Worm (Caenorhabditis elegans) whole organism, late embryonic: ENCODE results near the gene F22B3.10.

Experiments
- K02D7.2 ChIP-seq: sonication (generic microtip); optimal IDR thresholded peaks from 2 replicates; lab custom pipeline; 2017; ENCODE audit warnings: mild to moderate bottlenecking, missing genetic modification characterization, missing compliant biosample characterization
- K09A11.1 ChIP-seq: sonication (generic microtip); optimal IDR thresholded peaks from 2 replicates; lab custom pipeline; 2017; ENCODE audit warnings: antibody characterized with exemption, mild to moderate bottlenecking, missing genetic modification characterization, missing compliant biosample characterization; ENCODE audit not compliant: insufficient read depth
- ceh-22 ChIP-seq: sonication (generic microtip); optimal IDR thresholded peaks from 2 replicates; lab custom pipeline; 2017; ENCODE audit warnings: missing biosample characterization, missing genetic modification characterization
- ceh-30 ChIP-seq: fragments of 150-350 bp; optimal IDR thresholded peaks from 2 replicates; lab custom pipeline; 2014; ENCODE audit warnings: missing biosample characterization, missing genetic modification characterization
- ceh-45 ChIP-seq: fragments of 200-800 bp; sonication (Bioruptor generic); IDR thresholded peaks from 2 replicates; pipeline ENCODE4 v1.3.6; 2022; ENCODE audit warnings: missing genetic modification reagents, missing genetic modification characterization, missing compliant biosample characterization
- ceh-9 ChIP-seq: sonication (generic microtip); optimal IDR thresholded peaks from 2 replicates; lab custom pipeline; 2016; ENCODE audit warnings: mild to moderate bottlenecking, missing genetic modification characterization, inconsistent platforms, missing compliant biosample characterization
- elt-2 ChIP-seq: sonication (generic microtip); optimal IDR thresholded peaks from 2 replicates; lab custom pipeline; 2016; ENCODE audit warnings: missing genetic modification reagents, missing genetic modification characterization, missing compliant biosample characterization
- elt-4 ChIP-seq: sonication (generic microtip); optimal IDR thresholded peaks from 2 replicates; lab custom pipeline; 2016; ENCODE audit warnings: missing genetic modification characterization, missing compliant biosample characterization
- ets-4 ChIP-seq: sonication (generic microtip); optimal IDR thresholded peaks from 2 replicates; lab custom pipeline; 2016; ENCODE audit warnings: missing genetic modification characterization, missing compliant biosample characterization
- fax-1 ChIP-seq: sonication (generic microtip); optimal IDR thresholded peaks from 2 replicates; lab custom pipeline; 2016; ENCODE audit warnings: missing genotype, missing genetic modification characterization, missing compliant biosample characterization
- fkh-10 ChIP-seq: fragments of 150-350 bp; optimal IDR thresholded peaks from 2 replicates; lab custom pipeline; 2014; ENCODE audit warnings: missing biosample characterization, missing genetic modification reagents, missing genetic modification characterization
- fkh-6 ChIP-seq: sonication (generic microtip); optimal IDR thresholded peaks from 2 replicates; lab custom pipeline; 2016; ENCODE audit warnings: missing genetic modification characterization, missing compliant biosample characterization
- hlh-13 ChIP-seq: fragments of 200-800 bp; sonication (Bioruptor generic); optimal IDR thresholded peaks from 2 replicates; lab custom pipeline; 2018; ENCODE audit warnings: mild to moderate bottlenecking, missing genetic modification characterization, missing compliant biosample characterization
- hlh-30 ChIP-seq: sonication (generic microtip); optimal IDR thresholded peaks from 2 replicates; lab custom pipeline; 2017; ENCODE audit warnings: antibody characterized with exemption, missing genetic modification characterization, missing compliant biosample characterization; ENCODE audit not compliant: insufficient read depth
- hlh-6 ChIP-seq: sonication (generic microtip); optimal IDR thresholded peaks from 2 replicates; lab custom pipeline; 2016; ENCODE audit warnings: missing genotype, missing genetic modification characterization, missing compliant biosample characterization
- hlh-8 ChIP-seq: sonication (generic microtip); optimal IDR thresholded peaks from 2 replicates; lab custom pipeline; 2016; ENCODE audit warnings: missing genotype, missing genetic modification characterization, missing compliant biosample characterization
- nfya-1 ChIP-seq: sonication (generic microtip); optimal IDR thresholded peaks from 2 replicates; lab custom pipeline; 2017; ENCODE audit warnings: missing genetic modification characterization, mild to moderate bottlenecking, missing compliant biosample characterization, antibody characterized with exemption, moderate library complexity
- nhr-11 ChIP-seq: fragments of 150-350 bp; optimal IDR thresholded peaks from 2 replicates; lab custom pipeline; 2014; ENCODE audit warnings: missing biosample characterization, missing genetic modification characterization
- odd-2 ChIP-seq: sonication (generic microtip); optimal IDR thresholded peaks from 2 replicates; lab custom pipeline; 2017; ENCODE audit warnings: antibody characterized with exemption, mild to moderate bottlenecking, missing genetic modification characterization, missing compliant biosample characterization
- pax-1 ChIP-seq: fragments of 150-350 bp; optimal IDR thresholded peaks from 2 replicates; lab custom pipeline; 2014; ENCODE audit warnings: missing biosample characterization, missing genetic modification characterization
- pha-2 ChIP-seq: sonication (generic microtip); optimal IDR thresholded peaks from 2 replicates; lab custom pipeline; 2017; ENCODE audit warnings: mild to moderate bottlenecking, missing genetic modification characterization, missing compliant biosample characterization
- ref-2 ChIP-seq: sonication (generic microtip); optimal IDR thresholded peaks from 2 replicates; lab custom pipeline; 2016; ENCODE audit warnings: missing genetic modification characterization, missing compliant biosample characterization
- rnt-1 ChIP-seq: sonication (generic microtip); optimal IDR thresholded peaks from 2 replicates; lab custom pipeline; 2016; ENCODE audit warnings: missing genetic modification characterization, missing compliant biosample characterization
- sdc-2 ChIP-seq: sonication (generic microtip); optimal IDR thresholded peaks from 2 replicates; lab custom pipeline; 2016; ENCODE audit warnings: missing genotype, missing genetic modification characterization, missing compliant biosample characterization
- tbx-7 ChIP-seq: sonication (generic microtip); optimal IDR thresholded peaks from 2 replicates; lab custom pipeline; 2016; ENCODE audit warnings: missing genotype, missing genetic modification characterization, missing compliant biosample characterization
- ttx-3 ChIP-seq: sonication (generic microtip); optimal IDR thresholded peaks from 2 replicates; lab custom pipeline; 2016; ENCODE audit warnings: missing genetic modification reagents, missing genetic modification characterization, missing compliant biosample characterization
- unc-42 ChIP-seq: sonication (generic microtip); optimal IDR thresholded peaks from 2 replicates; lab custom pipeline; 2016; ENCODE audit warnings: missing genotype, missing genetic modification characterization, missing compliant biosample characterization
- unc-55 ChIP-seq: sonication (generic microtip); optimal IDR thresholded peaks from 2 replicates; lab custom pipeline; 2017; ENCODE audit warnings: missing biosample characterization, missing genetic modification reagents, missing genetic modification characterization
- unc-86 ChIP-seq: sonication (generic microtip); optimal IDR thresholded peaks from 2 replicates; lab custom pipeline; 2016; ENCODE audit warnings: missing genetic modification characterization, missing compliant biosample characterization
- zip-5 ChIP-seq: sonication (generic microtip); optimal IDR thresholded peaks from 2 replicates; lab custom pipeline; 2016; ENCODE audit warnings: missing genetic modification characterization, missing compliant biosample characterization
- ztf-16 ChIP-seq: sonication (generic microtip); optimal IDR thresholded peaks from 2 replicates; lab custom pipeline; 2017; ENCODE audit warnings: missing genetic modification characterization, missing compliant biosample characterization

Gene F22B3.10

ce11 chrIV:11388684-11389083 is 26.1 kb downstream of the F22B3.10 start:
- no peak for TF ChIP-seq unc-55 (GFP tag; lab: Kevin White, UChicago)
- TF ChIP-seq unc-42 (tag; lab: Kevin White, UChicago), result peak; percentile 73
- TF ChIP-seq, all 69 proteins: peak for 1

- no peak for TF ChIP-seq nfya-1 (tag; lab: Kevin White, UChicago)
- no peak for TF ChIP-seq unc-55 (GFP tag; lab: Kevin White, UChicago)
- TF ChIP-seq hlh-30, result no peak
- no peak for TF ChIP-seq ttx-3 (tag; lab: Kevin White, UChicago)
- TF ChIP-seq pha-2 (tag; lab: Kevin White, UChicago), result no peak
- no peak for TF ChIP-seq ztf-16 (tag; lab: Kevin White, UChicago)
- TF ChIP-seq ceh-45 (GFP tag; lab: Robert Waterston, UW), result no peak
These were observed 35.6 kb downstream of the F22B3.10 start, which contains the start of gene fbxb-76 for ce11 chrIV:11379254-11379653. TSS of gene fbxb-76 (minus strand) at chrIV:11379354.

- no peak for TF ChIP-seq ttx-3 (tag; lab: Kevin White, UChicago)
- TF ChIP-seq rnt-1 (tag; lab: Kevin White, UChicago), result no peak
These were observed 37.4 kb downstream of the F22B3.10 start for ce11 chrIV:11377439-11377838.

DNA sequence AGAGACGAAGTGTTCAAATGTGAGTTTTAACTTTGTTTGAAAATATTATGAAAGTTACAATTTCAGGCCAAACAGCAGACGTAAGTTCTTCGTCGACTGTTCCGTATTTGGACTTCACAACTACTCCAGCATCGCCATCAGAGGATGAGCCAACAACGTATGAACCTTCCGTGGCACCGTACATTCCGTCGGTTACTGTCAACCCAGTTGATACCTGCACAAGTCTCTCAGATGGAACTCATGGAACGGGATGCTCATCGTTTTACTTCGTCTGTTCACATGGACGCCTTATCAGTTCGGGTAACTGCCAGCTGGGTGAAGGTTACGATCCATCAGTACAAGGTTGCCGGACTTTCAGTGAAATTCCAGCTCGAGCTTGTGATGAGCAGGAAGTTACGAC is 39.1 kb downstream of the F22B3.10 start:
- TF ChIP-seq tbx-7 (tag; lab: Kevin White, UChicago) (no peak), sdc-2 (tag; lab: Kevin White, UChicago) (no peak), odd-2 (tag; lab: Kevin White, UChicago) (no peak), pax-1 (tag; lab: Kevin White, UChicago) (no peak), fax-1 (tag; lab: Kevin White, UChicago) (no peak)

ce11 chrIV:11372366-11372997 is 42.3 kb downstream of the F22B3.10 start, which contains the start of gene cbd-1:
TSS of gene cbd-1 (plus strand) at chrIV:11372991.
- TF ChIP-seq ets-4 (tag; lab: Kevin White, UChicago) (no peak), K09A11.1 (no peak), ceh-9 (tag; lab: Kevin White, UChicago) (no peak), hlh-8 (no peak), ref-2 (tag; lab: Kevin White, UChicago) (no peak), fkh-6 (no peak), unc-42 (tag; lab: Kevin White, UChicago) (no peak), nhr-11 (tag; lab: Kevin White, UChicago) (no peak), hlh-13 (GFP tag; lab: Kevin White, UChicago) (no peak), hlh-6 (tag; lab: Kevin White, UChicago) (no peak), elt-4 (no peak), elt-2 (tag; lab: Kevin White, UChicago) (no peak), ceh-30 (tag; lab: Kevin White, UChicago) (no peak), K02D7.2 (no peak), fkh-10 (GFP tag; lab: Kevin White, UChicago) (no peak), zip-5 (no peak), ceh-22 (tag; lab: Kevin White, UChicago) (no peak)

DNA sequence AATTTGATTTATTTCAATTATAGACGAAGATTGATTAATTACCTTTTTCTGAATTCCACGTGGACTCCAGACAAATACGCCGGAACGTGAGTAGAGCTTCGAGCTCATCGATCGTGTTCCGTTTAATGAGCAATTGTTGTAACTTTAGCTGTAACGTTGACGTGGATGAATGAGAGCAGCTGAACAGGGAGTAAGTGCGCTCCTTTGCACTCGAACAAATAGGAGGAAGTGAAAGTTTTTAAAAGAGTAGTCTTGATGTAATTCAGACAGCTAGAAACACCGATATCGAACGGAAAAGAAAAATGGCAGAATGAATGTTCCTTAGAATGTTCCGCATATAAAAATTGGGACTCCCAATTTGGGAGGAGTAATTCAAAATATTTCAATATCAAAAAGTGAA is 43.2 kb downstream of the F22B3.10 start, which contains the start of gene sec-31:
Gene sec-31 (minus strand): TSS at position 148 of the 400 bp plus-strand sequence.
- TF ChIP-seq unc-86 (tag; lab: Kevin White, UChicago), result no peak
